1 worm cellular context compared by ENCODE assay signal in genomic region chrIII:9461894-9462784, ce11.
TF ChIP-seq lines count a peak whose summit lies in the region.

No protein-coding gene starts in this region.

TF ChIP-seq in whole organism, L4 larva, 104 proteins besides CTCF, POLR2A, EP300 and RAD21 (continued from another document):
- TF ChIP-seq snpc-4 (tag; optimal IDR thresholded peaks at IDR 0.05; lab: Kevin White, UChicago): no peak
- no peak for TF ChIP-seq mxl-2 (GFP tag; conservative IDR thresholded peaks at IDR 0.05; lab: Robert Waterston, UW)
- no peak for TF ChIP-seq lin-38 (GFP tag; IDR thresholded peaks at IDR 0.05; lab: Robert Waterston, UW)
- no peak for TF ChIP-seq arid-1 (GFP tag; conservative IDR thresholded peaks at IDR 0.05; lab: Robert Waterston, UW)
- TF ChIP-seq nhr-41 (GFP tag; IDR thresholded peaks at IDR 0.05; lab: Robert Waterston, UW): no peak
- TF ChIP-seq daf-8 (GFP tag; IDR thresholded peaks at IDR 0.05; lab: Robert Waterston, UW): no peak
- no peak for TF ChIP-seq vab-7 (GFP tag; IDR thresholded peaks at IDR 0.05; lab: Robert Waterston, UW)
- TF ChIP-seq nhr-48 (tag; optimal IDR thresholded peaks at IDR 0.05; lab: Kevin White, UChicago): no peak
- TF ChIP-seq unc-62 (GFP tag; optimal IDR thresholded peaks at IDR 0.05 in 1 of 2; lab: Kevin White, UChicago): peak in 1 of 2 experiments; percentile 91
- TF ChIP-seq unc-62 (tag; optimal IDR thresholded peaks at IDR 0.05; lab: Kevin White, UChicago): no peak
- TF ChIP-seq daf-16 (GFP tag; optimal IDR thresholded peaks at IDR 0.05; lab: Kevin White, UChicago): no peak
- TF ChIP-seq daf-16 (tag; optimal IDR thresholded peaks at IDR 0.05; lab: Kevin White, UChicago): no peak
- TF ChIP-seq ZK337.2 (GFP tag; IDR thresholded peaks at IDR 0.05; lab: Robert Waterston, UW): no peak
- no peak for TF ChIP-seq lir-3 (tag; optimal IDR thresholded peaks at IDR 0.05; lab: Kevin White, UChicago)
- TF ChIP-seq hmg-1.1 (GFP tag; IDR thresholded peaks at IDR 0.05; lab: Robert Waterston, UW): no peak
- 0 out of 2 replicates have a peak, but pooled peaks have one; percentile 18 for TF ChIP-seq ctbp-1 (GFP tag; IDR thresholded peaks at IDR 0.05; lab: Robert Waterston, UW)
- no peak for TF ChIP-seq lsy-2 (tag; optimal IDR thresholded peaks at IDR 0.05; lab: Kevin White, UChicago)
- TF ChIP-seq ceh-44 (GFP tag; IDR thresholded peaks at IDR 0.05; lab: Robert Waterston, UW): no peak
- TF ChIP-seq dve-1 (tag; optimal IDR thresholded peaks at IDR 0.05; lab: Kevin White, UChicago; ENCODE audit: insufficient read depth): no peak
- peak; percentile 89 for TF ChIP-seq ama-1 (optimal IDR thresholded peaks at IDR 0.05; lab: Kevin White, UChicago)
- TF ChIP-seq duxl-1 (tag; optimal IDR thresholded peaks at IDR 0.05; lab: Kevin White, UChicago; ENCODE audit: poor library complexity): no peak
- no peak for TF ChIP-seq zfp-3 (GFP tag; conservative IDR thresholded peaks at IDR 0.05; lab: Robert Waterston, UW)
- TF ChIP-seq madf-5 (GFP tag; IDR thresholded peaks at IDR 0.05; lab: Robert Waterston, UW): no peak
- TF ChIP-seq T26A8.4 (GFP tag; IDR thresholded peaks at IDR 0.05; lab: Robert Waterston, UW): no peak
- no peak for TF ChIP-seq sdz-12 (GFP tag; optimal IDR thresholded peaks at IDR 0.05; lab: Kevin White, UChicago)
- no peak for TF ChIP-seq dpl-1 (GFP tag; optimal IDR thresholded peaks at IDR 0.05; lab: Kevin White, UChicago)
- no peak for TF ChIP-seq nhr-6 (tag; optimal IDR thresholded peaks at IDR 0.05; lab: Kevin White, UChicago)
- no peak for TF ChIP-seq mep-1 (tag; optimal IDR thresholded peaks at IDR 0.05; lab: Kevin White, UChicago)
- no peak for TF ChIP-seq ceh-28 (tag; optimal IDR thresholded peaks at IDR 0.05; lab: Kevin White, UChicago)
- TF ChIP-seq D1046.2 (GFP tag; IDR thresholded peaks at IDR 0.05; lab: Robert Waterston, UW): no peak
- no peak for TF ChIP-seq dmd-8 (GFP tag; IDR thresholded peaks at IDR 0.05; lab: Robert Waterston, UW)
- no peak for TF ChIP-seq Y5F2A.4 (GFP tag; optimal IDR thresholded peaks at IDR 0.05; lab: Kevin White, UChicago)
- TF ChIP-seq mdl-1 (tag; optimal IDR thresholded peaks at IDR 0.05; lab: Kevin White, UChicago): no peak
- no peak for TF ChIP-seq spr-1 (tag; optimal IDR thresholded peaks at IDR 0.05; lab: Kevin White, UChicago)
- TF ChIP-seq php-3 (GFP tag; IDR thresholded peaks at IDR 0.05; lab: Robert Waterston, UW): no peak
- no peak for TF ChIP-seq madf-9 (GFP tag; conservative IDR thresholded peaks at IDR 0.05; lab: Robert Waterston, UW)
- TF ChIP-seq snpc-1.2 (GFP tag; IDR thresholded peaks at IDR 0.05; lab: Robert Waterston, UW): no peak
- no peak for TF ChIP-seq lin-39 (tag; optimal IDR thresholded peaks at IDR 0.05; lab: Kevin White, UChicago)
- no peak for TF ChIP-seq ceh-20 (GFP tag; IDR thresholded peaks at IDR 0.05; lab: Robert Waterston, UW)
- 0 out of 2 replicates have a peak, but pooled peaks have one; percentile 26 for TF ChIP-seq pha-4 (GFP tag; IDR thresholded peaks at IDR 0.05; lab: Robert Waterston, UW)
- no peak for TF ChIP-seq pha-4 (tag; optimal IDR thresholded peaks at IDR 0.05; lab: Kevin White, UChicago)
- peak; percentile 50 for TF ChIP-seq nhr-10 (tag; optimal IDR thresholded peaks at IDR 0.05; lab: Kevin White, UChicago)
- TF ChIP-seq lin-13 (GFP tag; optimal IDR thresholded peaks at IDR 0.05; lab: Kevin White, UChicago): no peak
- TF ChIP-seq Y75B8A.6 (GFP tag; IDR thresholded peaks at IDR 0.05; lab: Robert Waterston, UW): no peak
- no peak for TF ChIP-seq nhr-11 (tag; optimal IDR thresholded peaks at IDR 0.05; lab: Kevin White, UChicago)
- peak; percentile 49; the same call in 1 of the 2 replicates for TF ChIP-seq lin-1 (GFP tag; IDR thresholded peaks at IDR 0.05; lab: Robert Waterston, UW)
- 0 out of 2 replicates have a peak, but pooled peaks have one; percentile 32 for TF ChIP-seq F26F4.8 (GFP tag; conservative IDR thresholded peaks at IDR 0.05; lab: Robert Waterston, UW)
- TF ChIP-seq cey-2 (tag; optimal IDR thresholded peaks at IDR 0.05; lab: Kevin White, UChicago; ENCODE audit: borderline replicate concordance, insufficient read depth): no peak
- no peak for TF ChIP-seq daf-12 (tag; optimal IDR thresholded peaks at IDR 0.05; lab: Kevin White, UChicago)
- TF ChIP-seq attf-4 (tag; optimal IDR thresholded peaks at IDR 0.05; lab: Kevin White, UChicago): no peak
